Fruit fly (Drosophila melanogaster): ENCODE measurements around the gene dikar.

DNA sequence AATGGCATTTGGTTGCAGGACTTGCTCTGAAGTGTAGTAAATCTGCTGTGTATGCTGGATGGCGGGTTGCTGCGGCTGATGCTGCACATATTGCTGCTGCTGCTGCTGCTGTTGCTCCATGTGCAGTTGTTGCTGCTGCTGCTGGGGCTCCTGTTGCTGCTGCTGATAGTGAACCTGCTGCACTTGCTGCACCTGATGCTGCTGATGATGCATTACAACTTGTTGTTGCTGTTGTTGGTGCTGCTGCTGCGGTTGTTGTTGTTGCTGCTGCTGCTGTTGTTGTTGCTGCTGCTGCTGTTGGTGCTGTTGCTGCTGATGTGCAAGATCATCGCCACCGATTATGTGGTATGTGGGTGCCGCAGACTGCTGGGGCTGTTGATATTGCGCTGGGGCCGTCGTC, 7.9 kb upstream of the dikar start:
- TF ChIP-seq pdm3 (GFP tag; optimal IDR thresholded peaks at IDR 0.05) = no peak
- no peak for TF ChIP-seq CG16779 (tag; optimal IDR thresholded peaks at IDR 0.05)
- no peak for TF ChIP-seq topi (GFP tag; optimal IDR thresholded peaks at IDR 0.05)
- no peak for TF ChIP-seq OdsH (GFP tag; optimal IDR thresholded peaks at IDR 0.05)
